Worm (Caenorhabditis elegans) whole organism, L1 larva: Measurements from ENCODE around the gene srbc-23.

Experiments used
- fkh-4 ChIP-seq: sonication (generic microtip); optimal IDR thresholded peaks from 2 replicates; lab custom pipeline; 2016; ENCODE audit warnings: missing compliant biosample characterization, missing genetic modification characterization, borderline replicate concordance
- grh-1 ChIP-seq: fragments of 200-800 bp; sonication (Bioruptor generic); IDR thresholded peaks from 2 replicates; pipeline ENCODE4 v1.3.6; 2022; ENCODE audit warnings: missing genetic modification reagents, missing genetic modification characterization, missing compliant biosample characterization
- lin-14 ChIP-seq: fragments of 200-800 bp; sonication (Bioruptor generic); optimal IDR thresholded peaks from 2 replicates; lab custom pipeline; 2018; ENCODE audit warnings: mild to moderate bottlenecking, missing genetic modification characterization, moderate library complexity, missing compliant biosample characterization
- mep-1 ChIP-seq: fragments of 150-350 bp; optimal IDR thresholded peaks from 2 replicates; lab custom pipeline; 2014; ENCODE audit warnings: missing biosample characterization, missing genetic modification characterization
- nhr-11 ChIP-seq: fragments of 150-350 bp; optimal IDR thresholded peaks from 2 replicates; lab custom pipeline; 2014; ENCODE audit warnings: missing biosample characterization, missing genetic modification characterization
- nhr-237 ChIP-seq: fragments of 150-350 bp; optimal IDR thresholded peaks from 2 replicates; lab custom pipeline; 2014; ENCODE audit warnings: missing biosample characterization, missing genetic modification characterization
- swsn-7 ChIP-seq: sonication (generic microtip); optimal IDR thresholded peaks from 2 replicates; lab custom pipeline; 2016; ENCODE audit warnings: missing genetic modification characterization, missing compliant biosample characterization
- unc-62 ChIP-seq: fragments of 150-350 bp; optimal IDR thresholded peaks from 2 replicates; lab custom pipeline; 2014; ENCODE audit warnings: missing biosample characterization, missing genetic modification reagents, missing genetic modification characterization
- ztf-4 ChIP-seq: fragments of 150-350 bp; optimal IDR thresholded peaks from 2 replicates; lab custom pipeline; 2014; ENCODE audit warnings: missing biosample characterization, missing genetic modification characterization

- no peak for TF ChIP-seq mep-1 (tag; lab: Kevin White, UChicago)
- TF ChIP-seq unc-62 (GFP tag; lab: Kevin White, UChicago) = no peak
- TF ChIP-seq nhr-237 (tag; lab: Kevin White, UChicago) = no peak
- no peak for TF ChIP-seq fkh-4 (tag; lab: Kevin White, UChicago)
- TF ChIP-seq nhr-11 = no peak
- TF ChIP-seq swsn-7 (tag; lab: Kevin White, UChicago) = no peak
- TF ChIP-seq ztf-4 = no peak
- no peak for TF ChIP-seq lin-14 (GFP tag; lab: Kevin White, UChicago)
- TF ChIP-seq grh-1 (GFP tag; lab: Robert Waterston, UW) = no peak
Observed at ce11 chrV:2156830-2157229, 3.5 kb downstream of the srbc-23 start, which contains the start of gene srbc-22.
